Fruit fly (Drosophila melanogaster) whole organism, pupa: ENCODE results near the gene Usp1.

Source experiments
- CG10348 ChIP-seq: fragments of 200-800 bp; sonication (Bioruptor generic); IDR thresholded peaks from 2 replicates; pipeline ENCODE4 v1.3.6; 2022; ENCODE audit warnings: missing biosample characterization, missing genetic modification characterization
- CG12605 ChIP-seq: fragments of 200-800 bp; sonication (Bioruptor generic); IDR thresholded peaks from 2 replicates; pipeline ENCODE4 v1.3.6; 2022; ENCODE audit warnings: missing biosample characterization, missing genetic modification characterization
- CG13204 ChIP-seq: fragments of 200-800 bp; sonication (Bioruptor generic); optimal IDR thresholded peaks from 2 replicates; lab custom pipeline; 2018; ENCODE audit warnings: missing biosample characterization, mild to moderate bottlenecking, missing genetic modification characterization, moderate library complexity
- CG14655 ChIP-seq: fragments of 200-800 bp; sonication (Bioruptor generic); optimal IDR thresholded peaks from 3 replicates; lab custom pipeline; 2017; ENCODE audit warnings: mild to moderate bottlenecking, missing biosample characterization, missing genetic modification reagents, missing genetic modification characterization
- CG15710 ChIP-seq: fragments of 200-800 bp; sonication (Bioruptor generic); optimal IDR thresholded peaks from 2 replicates; lab custom pipeline; 2018; ENCODE audit warnings: missing biosample characterization, mild to moderate bottlenecking, missing genetic modification characterization, moderate library complexity
- CG17806 ChIP-seq: fragments of 200-800 bp; sonication (Bioruptor generic); optimal IDR thresholded peaks from 2 replicates; lab custom pipeline; 2018; ENCODE audit warnings: missing biosample characterization, mild to moderate bottlenecking, missing genetic modification characterization, moderate library complexity
- CG32121 ChIP-seq: fragments of 200-800 bp; sonication (Bioruptor generic); IDR thresholded peaks from 2 replicates; pipeline ENCODE4 v1.3.6; 2022; ENCODE audit warnings: missing biosample characterization, missing genetic modification characterization
- CG34367 ChIP-seq: fragments of 200-800 bp; sonication (Bioruptor generic); optimal IDR thresholded peaks from 2 replicates; lab custom pipeline; 2018; ENCODE audit warnings: missing biosample characterization, mild to moderate bottlenecking, missing genetic modification characterization
- CG4496 ChIP-seq: fragments of 200-800 bp; sonication (Bioruptor generic); IDR thresholded peaks from 3 replicates; pipeline ENCODE4 v1.3.6; 2022; ENCODE audit warnings: missing biosample characterization, missing genetic modification characterization
- CG8159 ChIP-seq: fragments of 200-800 bp; sonication (Bioruptor generic); optimal IDR thresholded peaks from 3 replicates; lab custom pipeline; 2018; ENCODE audit warnings: missing biosample characterization, mild to moderate bottlenecking, missing genetic modification characterization, moderate library complexity
- CG8301 ChIP-seq: fragments of 200-800 bp; sonication (Bioruptor generic); optimal IDR thresholded peaks from 2 replicates; lab custom pipeline; 2018; ENCODE audit warnings: missing biosample characterization, mild to moderate bottlenecking, missing genetic modification characterization
- CG9948 ChIP-seq: fragments of 200-800 bp; sonication (Bioruptor generic); optimal IDR thresholded peaks from 2 replicates; lab custom pipeline; 2018; ENCODE audit warnings: missing biosample characterization, mild to moderate bottlenecking, missing genetic modification characterization, moderate library complexity
- D1 ChIP-seq: fragments of 200-800 bp; sonication (Bioruptor generic); optimal IDR thresholded peaks from 2 replicates; lab custom pipeline; 2018; ENCODE audit warnings: missing biosample characterization, mild to moderate bottlenecking, missing genetic modification characterization, moderate library complexity
- EcR ChIP-seq: fragments of 200-800 bp; sonication (Bioruptor generic); optimal IDR thresholded peaks from 3 replicates; lab custom pipeline; 2019; ENCODE audit warnings: missing biosample characterization, missing genetic modification characterization, mild to moderate bottlenecking, moderate library complexity, missing genetic modification reagents
- Ets98B ChIP-seq: fragments of 200-800 bp; sonication (Bioruptor generic); IDR thresholded peaks from 2 replicates; pipeline ENCODE4 v1.3.6; 2022; ENCODE audit warnings: missing biosample characterization, missing genetic modification characterization
- Pif1A ChIP-seq: fragments of 200-800 bp; sonication (Bioruptor generic); optimal IDR thresholded peaks from 3 replicates; lab custom pipeline; 2016; ENCODE audit warnings: missing biosample characterization, missing genetic modification characterization
- Pif1B ChIP-seq: fragments of 200-800 bp; sonication (Bioruptor generic); optimal IDR thresholded peaks from 3 replicates; lab custom pipeline; 2016; ENCODE audit warnings: missing biosample characterization, missing genetic modification characterization
- Snoo ChIP-seq: fragments of 200-800 bp; sonication (Bioruptor generic); optimal IDR thresholded peaks from 3 replicates; lab custom pipeline; 2017; ENCODE audit warnings: missing biosample characterization, mild to moderate bottlenecking, missing genetic modification characterization, inconsistent platforms
- fd96Ca ChIP-seq: fragments of 200-800 bp; sonication (Bioruptor generic); IDR thresholded peaks from 3 replicates; pipeline ENCODE4 v1.3.6; 2022; ENCODE audit warnings: missing biosample characterization, missing genetic modification characterization
- gl ChIP-seq: fragments of 200-800 bp; sonication (Bioruptor generic); optimal IDR thresholded peaks from 2 replicates; lab custom pipeline; 2018; ENCODE audit warnings: missing biosample characterization, mild to moderate bottlenecking, missing genetic modification characterization
- rn ChIP-seq: fragments of 200-800 bp; sonication (Bioruptor generic); IDR thresholded peaks from 2 replicates; pipeline ENCODE4 v1.3.6; 2022; ENCODE audit warnings: missing biosample characterization, missing genetic modification characterization

Usp1 gene

DNA sequence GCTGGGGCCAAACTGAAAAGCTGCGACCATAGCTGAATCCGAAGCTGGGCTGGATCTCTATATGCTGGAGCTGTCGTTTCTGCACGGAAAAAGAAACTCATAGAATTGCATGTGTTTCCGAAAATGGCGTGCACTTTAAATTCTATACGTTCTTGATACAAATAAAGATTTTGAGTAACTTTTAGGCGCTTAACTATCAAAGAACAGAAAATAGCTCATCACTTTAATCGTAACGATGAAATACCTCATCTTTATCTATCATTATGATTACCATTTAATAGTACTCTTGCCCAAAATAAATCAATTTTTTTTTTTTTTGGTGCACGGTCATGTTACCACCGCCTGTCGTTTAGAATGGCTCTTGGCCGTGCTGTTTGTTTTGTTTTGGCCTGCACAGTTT is 17.3 kb upstream of the Usp1 start:
- TF ChIP-seq CG8301 (tag; lab: Kevin White, UChicago) (peak; percentile 79), CG9948 (tag; lab: Kevin White, UChicago) (peak; percentile 50), gl (tag; lab: Kevin White, UChicago) (no peak), CG10348 (no peak), Snoo (no peak), EcR (GFP tag; lab: Kevin White, UChicago) (no peak), CG17806 (peak; percentile 19), CG8159 (tag; lab: Kevin White, UChicago) (peak; percentile 19), D1 (no peak), CG32121 (peak; percentile 43; the same call in 1 of the 2 replicates), Pif1A (GFP tag; lab: Kevin White, UChicago) (no peak), rn (no peak), CG15710 (no peak), CG13204 (GFP tag; lab: Kevin White, UChicago) (no peak), Pif1B (GFP tag; lab: Kevin White, UChicago) (peak; percentile 19), CG34367 (no peak), CG4496 (GFP tag; lab: Robert Waterston, UW) (peak; percentile 60; the same call in 2 of the 3 replicates), CG14655 (GFP tag; lab: Kevin White, UChicago) (peak; percentile 86), fd96Ca (peak; percentile 44; the same call in 1 of the 3 replicates), CG12605 (no peak), Ets98B (GFP tag; lab: Robert Waterston, UW) (peak; percentile 23; the same call in 1 of the 2 replicates)

dm6 chr3R:29212534-29212933 is 16.4 kb upstream of the Usp1 start:
- TF ChIP-seq gl (tag; lab: Kevin White, UChicago), result no peak
- no peak for TF ChIP-seq CG8159 (tag; lab: Kevin White, UChicago)
- no peak for TF ChIP-seq CG4496 (GFP tag; lab: Robert Waterston, UW)
- TF ChIP-seq CG13204 (GFP tag; lab: Kevin White, UChicago), result no peak
- no peak for TF ChIP-seq rn
- no peak for TF ChIP-seq CG34367
- TF ChIP-seq CG15710, result no peak
- TF ChIP-seq CG10348, result no peak
- no peak for TF ChIP-seq EcR (GFP tag; lab: Kevin White, UChicago)
- TF ChIP-seq Snoo, result no peak
- TF ChIP-seq CG8301 (tag; lab: Kevin White, UChicago), result no peak
- TF ChIP-seq CG12605, result no peak
- no peak for TF ChIP-seq CG14655 (GFP tag; lab: Kevin White, UChicago)
- no peak for TF ChIP-seq CG32121
- TF ChIP-seq Pif1B (GFP tag; lab: Kevin White, UChicago), result no peak
- no peak for TF ChIP-seq CG9948 (tag; lab: Kevin White, UChicago)
- TF ChIP-seq Pif1A (GFP tag; lab: Kevin White, UChicago), result no peak
- TF ChIP-seq fd96Ca, result no peak
- no peak for TF ChIP-seq D1
- TF ChIP-seq, all 21 proteins: peak for 0

- no peak for TF ChIP-seq EcR (GFP tag; lab: Kevin White, UChicago)
- TF ChIP-seq CG10348, result no peak
- no peak for TF ChIP-seq CG9948 (tag; lab: Kevin White, UChicago)
- TF ChIP-seq rn, result no peak
- TF ChIP-seq Ets98B (GFP tag; lab: Robert Waterston, UW), result no peak
- TF ChIP-seq CG32121, result no peak
- no peak for TF ChIP-seq gl (tag; lab: Kevin White, UChicago)
- no peak for TF ChIP-seq CG13204 (GFP tag; lab: Kevin White, UChicago)
- no peak for TF ChIP-seq CG4496 (GFP tag; lab: Robert Waterston, UW)
- TF ChIP-seq CG8301 (tag; lab: Kevin White, UChicago), result no peak
- no peak for TF ChIP-seq CG15710
- TF ChIP-seq Pif1B (GFP tag; lab: Kevin White, UChicago), result no peak
- no peak for TF ChIP-seq D1
- no peak for TF ChIP-seq Pif1A (GFP tag; lab: Kevin White, UChicago)
Observed at dm6 chr3R:29213416-29213815, 15.5 kb upstream of the Usp1 start.

dm6 chr3R:29214262-29214661 is 14.7 kb upstream of the Usp1 start:
- TF ChIP-seq CG8159 (tag; lab: Kevin White, UChicago), result peak; percentile 100
- TF ChIP-seq CG13204 (GFP tag; lab: Kevin White, UChicago), result peak; percentile 99
- peak; percentile 100 for TF ChIP-seq Ets98B (GFP tag; lab: Robert Waterston, UW)
- peak; percentile 100 for TF ChIP-seq CG4496 (GFP tag; lab: Robert Waterston, UW)
- TF ChIP-seq CG9948 (tag; lab: Kevin White, UChicago), result peak; percentile 99
- TF ChIP-seq EcR (GFP tag; lab: Kevin White, UChicago), result peak; percentile 99
- peak; percentile 100 for TF ChIP-seq CG14655 (GFP tag; lab: Kevin White, UChicago)
- TF ChIP-seq Pif1A (GFP tag; lab: Kevin White, UChicago), result peak; percentile 100
- peak; percentile 96 for TF ChIP-seq CG10348
- peak; percentile 100 for TF ChIP-seq CG34367
- peak; percentile 99 for TF ChIP-seq gl (tag; lab: Kevin White, UChicago)
- peak; percentile 100 for TF ChIP-seq Snoo
- peak; percentile 99 for TF ChIP-seq D1
- peak; percentile 100 for TF ChIP-seq fd96Ca
- TF ChIP-seq CG15710, result peak; percentile 100
- TF ChIP-seq CG8301 (tag; lab: Kevin White, UChicago), result peak; percentile 100
- peak; percentile 100 for TF ChIP-seq Pif1B (GFP tag; lab: Kevin White, UChicago)
- peak; percentile 99 for TF ChIP-seq rn
- peak; percentile 100 for TF ChIP-seq CG17806
- peak; percentile 100 for TF ChIP-seq CG32121
- TF ChIP-seq CG12605, result peak; percentile 100

dm6 chr3R:29214982-29215533 is 13.9 kb upstream of the Usp1 start:
- TF ChIP-seq CG8159 (tag; lab: Kevin White, UChicago), result peak; percentile 52
- TF ChIP-seq EcR (GFP tag; lab: Kevin White, UChicago), result peak; percentile 34
- TF ChIP-seq CG32121, result 0 out of 2 replicates have a peak, but pooled peaks have one; percentile 12
- TF ChIP-seq CG34367, result peak; percentile 47
- TF ChIP-seq D1, result no peak
- TF ChIP-seq CG14655 (GFP tag; lab: Kevin White, UChicago), result peak; percentile 47
- TF ChIP-seq gl (tag; lab: Kevin White, UChicago), result peak; percentile 80
- TF ChIP-seq CG8301 (tag; lab: Kevin White, UChicago), result peak; percentile 32
- TF ChIP-seq Ets98B (GFP tag; lab: Robert Waterston, UW), result peak; percentile 50
- TF ChIP-seq fd96Ca, result peak; percentile 57; the same call in 2 of the 3 replicates
- TF ChIP-seq Snoo, result no peak
- TF ChIP-seq CG17806, result peak; percentile 22
- TF ChIP-seq Pif1B (GFP tag; lab: Kevin White, UChicago), result peak; percentile 68
- peak; percentile 36 for TF ChIP-seq CG15710
- TF ChIP-seq CG4496 (GFP tag; lab: Robert Waterston, UW), result peak; percentile 79
- no peak for TF ChIP-seq CG10348
- peak; percentile 70 for TF ChIP-seq CG13204 (GFP tag; lab: Kevin White, UChicago)
- no peak for TF ChIP-seq rn
- peak; percentile 75 for TF ChIP-seq CG12605
- peak; percentile 32 for TF ChIP-seq CG9948 (tag; lab: Kevin White, UChicago)
- peak; percentile 21 for TF ChIP-seq Pif1A (GFP tag; lab: Kevin White, UChicago)
